Worm (Caenorhabditis elegans): ENCODE results near the gene citk-2.

The citk-2 gene

ce11 chrII:5032669-5033068 is 33.3 kb downstream of the citk-2 start (continued):
- TF ChIP-seq dpl-1 (GFP tag; optimal IDR thresholded peaks at IDR 0.05) (no peak), chd-7 (tag; optimal IDR thresholded peaks at IDR 0.05) (peak; percentile 74), attf-3 (GFP tag; conservative IDR thresholded peaks at IDR 0.05) (peak; percentile 57; the same call in 1 of the 2 replicates), F10E7.11 (tag; optimal IDR thresholded peaks at IDR 0.05) (peak; percentile 22), sptf-2 (GFP tag; optimal IDR thresholded peaks at IDR 0.05) (peak; percentile 30), lin-35 (GFP tag; optimal IDR thresholded peaks at IDR 0.05) (peak in 1 of 3 experiments; percentile 48), rcor-1 (GFP tag; IDR thresholded peaks at IDR 0.05) (peak; percentile 65), lir-1 (GFP tag; conservative IDR thresholded peaks at IDR 0.05) (no peak; the same call in 1 of the 2 replicates), sea-2 (GFP tag; IDR thresholded peaks at IDR 0.05) (no peak), cebp-1 (GFP tag; IDR thresholded peaks at IDR 0.05) (peak; percentile 57), cebp-1 (tag; optimal IDR thresholded peaks at IDR 0.05) (peak; percentile 69), D2030.7 (GFP tag; IDR thresholded peaks at IDR 0.05) (peak; percentile 47; the same call in 1 of the 2 replicates), rec-8 (tag; optimal IDR thresholded peaks at IDR 0.05) (peak in 1 of 2 experiments; percentile 77), mel-28 (tag; optimal IDR thresholded peaks at IDR 0.05; ENCODE audit: borderline replicate concordance) (no peak), zfh-2 (GFP tag; conservative IDR thresholded peaks at IDR 0.05) (no peak; the same call in 1 of the 2 replicates), ceh-27 (GFP tag; optimal IDR thresholded peaks at IDR 0.05) (peak; percentile 54), madf-10 (tag; optimal IDR thresholded peaks at IDR 0.05) (peak; percentile 36), Y53F4B.3 (GFP tag; IDR thresholded peaks at IDR 0.05) (no peak; the same call in 1 of the 2 replicates), egl-44 (GFP tag; IDR thresholded peaks at IDR 0.05) (peak; percentile 79; the same call in 1 of the 2 replicates), nhr-120 (GFP tag; IDR thresholded peaks at IDR 0.05) (0 out of 2 replicates have a peak, but pooled peaks have one; percentile 48), hlh-12 (tag; optimal IDR thresholded peaks at IDR 0.05) (no peak), F39B2.1 (GFP tag; IDR thresholded peaks at IDR 0.05) (no peak), mes-4 (tag; optimal IDR thresholded peaks at IDR 0.05) (peak; percentile 72), Y79H2A.3 (GFP tag; conservative IDR thresholded peaks at IDR 0.05) (peak; percentile 45; the same call in 1 of the 2 replicates), zim-3 (tag; optimal IDR thresholded peaks at IDR 0.05) (peak; percentile 53), T07F8.4 (tag; optimal IDR thresholded peaks at IDR 0.05) (peak; percentile 38), hmg-20 (GFP tag; IDR thresholded peaks at IDR 0.05) (peak; percentile 86), die-1 (tag; optimal IDR thresholded peaks at IDR 0.05) (peak; percentile 81), nhr-90 (tag; optimal IDR thresholded peaks at IDR 0.05) (peak; percentile 76), pbrm-1 (GFP tag; IDR thresholded peaks at IDR 0.05) (peak; percentile 50; the same call in 1 of the 2 replicates), egl-18 (GFP tag; IDR thresholded peaks at IDR 0.05) (0 out of 2 replicates have a peak, but pooled peaks have one; percentile 19), snpc-1.3 (tag; optimal IDR thresholded peaks at IDR 0.05; ENCODE audit: insufficient read depth) (peak; percentile 62), ets-4 (GFP tag; optimal IDR thresholded peaks at IDR 0.05) (peak; percentile 7), fkh-3 (tag; optimal IDR thresholded peaks at IDR 0.05) (no peak), Y67H2A.10 (GFP tag; conservative IDR thresholded peaks at IDR 0.05) (no peak), ztf-6 (GFP tag; IDR thresholded peaks at IDR 0.05) (0 out of 2 replicates have a peak, but pooled peaks have one; percentile 71), snpc-3.4 (tag; optimal IDR thresholded peaks at IDR 0.05) (peak; percentile 62), madf-8 (GFP tag; conservative IDR thresholded peaks at IDR 0.05) (peak; percentile 31; the same call in 1 of the 2 replicates), repo-1 (tag; optimal IDR thresholded peaks at IDR 0.05) (peak; percentile 44), mxl-1 (tag; optimal IDR thresholded peaks at IDR 0.05) (peak; percentile 60), lin-26 (GFP tag; IDR thresholded peaks at IDR 0.05) (peak; percentile 89), tlf-1 (GFP tag; optimal IDR thresholded peaks at IDR 0.05) (peak; percentile 14), hsf-1 (GFP tag; IDR thresholded peaks at IDR 0.05) (0 out of 2 replicates have a peak, but pooled peaks have one; percentile 49), lin-40 (tag; optimal IDR thresholded peaks at IDR 0.05) (peak; percentile 53), B0261.1 (tag; optimal IDR thresholded peaks at IDR 0.05) (peak; percentile 93), somi-1 (GFP tag; optimal IDR thresholded peaks at IDR 0.05) (no peak), ama-1 (optimal IDR thresholded peaks at IDR 0.05) (no peak), ama-1 (GFP tag; optimal IDR thresholded peaks at IDR 0.05) (peak; percentile 59 to 60)

Data from whole organism, young adult.